Fruit fly (Drosophila melanogaster): Measurements from ENCODE around the gene CG42526.

DNA sequence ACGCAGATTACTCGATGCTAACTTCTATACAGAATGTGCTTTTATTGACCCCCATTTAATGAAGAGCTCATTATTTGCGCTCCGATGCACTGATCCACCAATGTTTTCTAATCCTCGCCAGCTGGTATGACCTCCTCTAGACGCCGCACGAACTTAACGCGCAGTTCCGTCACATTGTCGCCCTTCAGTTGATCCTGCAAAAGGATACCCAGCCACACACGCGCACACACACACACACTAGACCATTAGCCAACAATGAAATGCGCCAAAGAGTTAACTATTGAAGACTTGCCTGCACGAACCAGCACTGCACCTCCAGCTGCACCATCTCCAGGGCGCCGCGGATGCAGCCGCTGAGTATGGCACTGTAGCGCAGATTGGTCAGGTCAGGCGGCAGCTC, 3.7 kb upstream of the CG42526 start:
- TF ChIP-seq CTCF (optimal IDR thresholded peaks at IDR 0.05) (no peak), CG8478 (optimal IDR thresholded peaks at IDR 0.05) (no peak)
